Worm (Caenorhabditis elegans) whole organism, late embryonic: Measurements from ENCODE around the gene T25B2.2.

Source experiments
- C08G9.2 ChIP-seq: sonication (generic microtip); optimal IDR thresholded peaks from 2 replicates; lab custom pipeline; 2016; ENCODE audit warnings: mild to moderate bottlenecking, missing genetic modification characterization, moderate library complexity, missing compliant biosample characterization
- C38D4.7 ChIP-seq: fragments of 200-800 bp; sonication (Bioruptor generic); optimal IDR thresholded peaks from 2 replicates; lab custom pipeline; 2018; ENCODE audit warnings: mild to moderate bottlenecking, missing genetic modification characterization, moderate library complexity, missing compliant biosample characterization
- F13H6.1 ChIP-seq: sonication (generic microtip); optimal IDR thresholded peaks from 2 replicates; lab custom pipeline; 2016; ENCODE audit warnings: missing genetic modification characterization, missing compliant biosample characterization
- K02D7.2 ChIP-seq: sonication (generic microtip); optimal IDR thresholded peaks from 2 replicates; lab custom pipeline; 2017; ENCODE audit warnings: mild to moderate bottlenecking, missing genetic modification characterization, missing compliant biosample characterization
- K09A11.1 ChIP-seq: sonication (generic microtip); optimal IDR thresholded peaks from 2 replicates; lab custom pipeline; 2017; ENCODE audit warnings: antibody characterized with exemption, mild to moderate bottlenecking, missing genetic modification characterization, missing compliant biosample characterization; ENCODE audit not compliant: insufficient read depth
- ama-1 ChIP-seq: fragments of 150-350 bp; optimal IDR thresholded peaks from 2 replicates; lab custom pipeline; 2014
- ceh-14 ChIP-seq: sonication (generic microtip); optimal IDR thresholded peaks from 2 replicates; lab custom pipeline; 2016; ENCODE audit warnings: missing genotype, missing genetic modification characterization, missing compliant biosample characterization
- ceh-18 ChIP-seq: sonication (generic microtip); optimal IDR thresholded peaks from 2 replicates; lab custom pipeline; 2016; ENCODE audit warnings: missing genetic modification characterization, missing compliant biosample characterization
- ceh-19 ChIP-seq: fragments of 200-800 bp; sonication (Bioruptor generic); optimal IDR thresholded peaks from 2 replicates; lab custom pipeline; 2018; ENCODE audit warnings: mild to moderate bottlenecking, missing genetic modification characterization, missing compliant biosample characterization
- ceh-2 ChIP-seq: sonication (generic microtip); optimal IDR thresholded peaks from 2 replicates; lab custom pipeline; 2016; ENCODE audit warnings: missing genotype, missing genetic modification characterization, missing compliant biosample characterization
- ceh-24 ChIP-seq: sonication (generic microtip); optimal IDR thresholded peaks from 2 replicates; lab custom pipeline; 2016; ENCODE audit warnings: mild to moderate bottlenecking, missing genetic modification characterization, missing compliant biosample characterization
- ceh-31 ChIP-seq: sonication (generic microtip); optimal IDR thresholded peaks from 2 replicates; lab custom pipeline; 2016; ENCODE audit warnings: missing genetic modification characterization, missing compliant biosample characterization
- ceh-45 ChIP-seq: fragments of 200-800 bp; sonication (Bioruptor generic); IDR thresholded peaks from 2 replicates; pipeline ENCODE4 v1.3.6; 2022; ENCODE audit warnings: missing genetic modification reagents, missing genetic modification characterization, missing compliant biosample characterization
- dve-1 ChIP-seq: sonication (generic microtip); optimal IDR thresholded peaks from 2 replicates; lab custom pipeline; 2017; ENCODE audit warnings: antibody characterized with exemption, mild to moderate bottlenecking, missing genetic modification characterization, missing compliant biosample characterization
- elt-2 ChIP-seq: sonication (generic microtip); optimal IDR thresholded peaks from 2 replicates; lab custom pipeline; 2016; ENCODE audit warnings: missing genetic modification reagents, missing genetic modification characterization, missing compliant biosample characterization
- ets-4 ChIP-seq: sonication (generic microtip); optimal IDR thresholded peaks from 2 replicates; lab custom pipeline; 2016; ENCODE audit warnings: missing genetic modification characterization, missing compliant biosample characterization
- eyg-1 ChIP-seq: sonication (generic microtip); optimal IDR thresholded peaks from 2 replicates; lab custom pipeline; 2016; ENCODE audit warnings: missing genotype, missing genetic modification characterization, missing compliant biosample characterization
- fax-1 ChIP-seq: sonication (generic microtip); optimal IDR thresholded peaks from 2 replicates; lab custom pipeline; 2016; ENCODE audit warnings: missing genotype, missing genetic modification characterization, missing compliant biosample characterization
- fkh-10 ChIP-seq: fragments of 150-350 bp; optimal IDR thresholded peaks from 2 replicates; lab custom pipeline; 2014; ENCODE audit warnings: missing biosample characterization, missing genetic modification reagents, missing genetic modification characterization
- hlh-13 ChIP-seq: fragments of 200-800 bp; sonication (Bioruptor generic); optimal IDR thresholded peaks from 2 replicates; lab custom pipeline; 2018; ENCODE audit warnings: mild to moderate bottlenecking, missing genetic modification characterization, missing compliant biosample characterization
- hlh-15 ChIP-seq: sonication (generic microtip); optimal IDR thresholded peaks from 2 replicates; lab custom pipeline; 2016; ENCODE audit warnings: missing genetic modification characterization, missing compliant biosample characterization
- hlh-6 ChIP-seq: sonication (generic microtip); optimal IDR thresholded peaks from 2 replicates; lab custom pipeline; 2016; ENCODE audit warnings: missing genotype, missing genetic modification characterization, missing compliant biosample characterization
- hlh-8 ChIP-seq: sonication (generic microtip); optimal IDR thresholded peaks from 2 replicates; lab custom pipeline; 2016; ENCODE audit warnings: missing genotype, missing genetic modification characterization, missing compliant biosample characterization
- lim-6 ChIP-seq: sonication (generic microtip); optimal IDR thresholded peaks from 2 replicates; lab custom pipeline; 2016; ENCODE audit warnings: missing genetic modification characterization, missing compliant biosample characterization
- lin-11 ChIP-seq: fragments of 200-800 bp; sonication (Bioruptor generic); optimal IDR thresholded peaks from 2 replicates; lab custom pipeline; 2018; ENCODE audit warnings: mild to moderate bottlenecking, missing genetic modification characterization, missing compliant biosample characterization
- madf-2 ChIP-seq: sonication (generic microtip); optimal IDR thresholded peaks from 2 replicates; lab custom pipeline; 2017; ENCODE audit warnings: missing genetic modification characterization, missing compliant biosample characterization
- mec-3 ChIP-seq: sonication (generic microtip); optimal IDR thresholded peaks from 2 replicates; lab custom pipeline; 2016; ENCODE audit warnings: borderline replicate concordance, missing genetic modification characterization, missing compliant biosample characterization
- nfya-1 ChIP-seq: sonication (generic microtip); optimal IDR thresholded peaks from 2 replicates; lab custom pipeline; 2017; ENCODE audit warnings: missing genetic modification characterization, mild to moderate bottlenecking, missing compliant biosample characterization, antibody characterized with exemption, moderate library complexity
- nhr-232 ChIP-seq: sonication (generic microtip); optimal IDR thresholded peaks from 2 replicates; lab custom pipeline; 2016; ENCODE audit warnings: missing genetic modification characterization, missing compliant biosample characterization
- npax-4 ChIP-seq: sonication (generic microtip); optimal IDR thresholded peaks from 2 replicates; lab custom pipeline; 2016; ENCODE audit warnings: missing genetic modification characterization, missing compliant biosample characterization
- pag-3 ChIP-seq: sonication (generic microtip); optimal IDR thresholded peaks from 2 replicates; lab custom pipeline; 2016; ENCODE audit warnings: missing compliant biosample characterization, missing genetic modification characterization, borderline replicate concordance
- pat-9 ChIP-seq: fragments of 200-800 bp; sonication (Bioruptor generic); optimal IDR thresholded peaks from 2 replicates; lab custom pipeline; 2018; ENCODE audit warnings: mild to moderate bottlenecking, missing genetic modification characterization, moderate library complexity, missing compliant biosample characterization
- pax-1 ChIP-seq: fragments of 150-350 bp; optimal IDR thresholded peaks from 2 replicates; lab custom pipeline; 2014; ENCODE audit warnings: missing biosample characterization, missing genetic modification characterization
- pha-4 ChIP-seq: fragments of 150-350 bp; optimal IDR thresholded peaks from 2 replicates; lab custom pipeline; 2018; ENCODE audit warnings: missing biosample characterization, missing genetic modification reagents, missing genetic modification characterization
- pqm-1 ChIP-seq: sonication (generic microtip); optimal IDR thresholded peaks from 2 replicates; lab custom pipeline; 2016; ENCODE audit warnings: missing genetic modification characterization, missing compliant biosample characterization
- pros-1 ChIP-seq: fragments of 150-350 bp; optimal IDR thresholded peaks from 2 replicates; lab custom pipeline; 2014; ENCODE audit warnings: missing biosample characterization, missing genetic modification reagents, missing genetic modification characterization
- ref-2 ChIP-seq: sonication (generic microtip); optimal IDR thresholded peaks from 2 replicates; lab custom pipeline; 2016; ENCODE audit warnings: missing genetic modification characterization, missing compliant biosample characterization
- rnt-1 ChIP-seq: sonication (generic microtip); optimal IDR thresholded peaks from 2 replicates; lab custom pipeline; 2016; ENCODE audit warnings: missing genetic modification characterization, missing compliant biosample characterization
- sox-2 ChIP-seq: fragments of 200-800 bp; sonication (Bioruptor generic); IDR thresholded peaks from 2 replicates; pipeline ENCODE4 v1.3.6; 2022; ENCODE audit warnings: missing genetic modification reagents, missing genetic modification characterization, missing compliant biosample characterization
- sox-4 ChIP-seq: sonication (generic microtip); optimal IDR thresholded peaks from 2 replicates; lab custom pipeline; 2017; ENCODE audit warnings: mild to moderate bottlenecking, missing genetic modification characterization, inconsistent platforms, missing compliant biosample characterization
- syd-9 ChIP-seq: sonication (generic microtip); optimal IDR thresholded peaks from 2 replicates; lab custom pipeline; 2016; ENCODE audit warnings: mild to moderate bottlenecking, missing genetic modification characterization, moderate library complexity, missing compliant biosample characterization
- tbx-2 ChIP-seq: sonication (generic microtip); optimal IDR thresholded peaks from 2 replicates; lab custom pipeline; 2016; ENCODE audit warnings: missing genetic modification characterization, missing compliant biosample characterization
- tbx-7 ChIP-seq: sonication (generic microtip); optimal IDR thresholded peaks from 2 replicates; lab custom pipeline; 2016; ENCODE audit warnings: missing genotype, missing genetic modification characterization, missing compliant biosample characterization
- ttx-3 ChIP-seq: sonication (generic microtip); optimal IDR thresholded peaks from 2 replicates; lab custom pipeline; 2016; ENCODE audit warnings: missing genetic modification reagents, missing genetic modification characterization, missing compliant biosample characterization
- unc-3 ChIP-seq, 2 experiments: fragments of 200-800 bp in 1 of 2; sonication (Bioruptor generic) in 1 of 2; sonication (generic microtip) in 1 of 2; conservative IDR thresholded peaks in 1 of 2; optimal IDR thresholded peaks in 1 of 2; 2 replicates each; pipeline versions ENCODE4 v1.3.6 to Lab custom; 2016 to 2022; ENCODE audit warnings: missing compliant biosample characterization in 2 of 2, missing genetic modification characterization in 2 of 2, missing genetic modification reagents in 1 of 2
- unc-55 ChIP-seq: sonication (generic microtip); optimal IDR thresholded peaks from 2 replicates; lab custom pipeline; 2017; ENCODE audit warnings: missing biosample characterization, missing genetic modification reagents, missing genetic modification characterization
- zip-5 ChIP-seq: sonication (generic microtip); optimal IDR thresholded peaks from 2 replicates; lab custom pipeline; 2016; ENCODE audit warnings: missing genetic modification characterization, missing compliant biosample characterization

T25B2.2 gene

DNA sequence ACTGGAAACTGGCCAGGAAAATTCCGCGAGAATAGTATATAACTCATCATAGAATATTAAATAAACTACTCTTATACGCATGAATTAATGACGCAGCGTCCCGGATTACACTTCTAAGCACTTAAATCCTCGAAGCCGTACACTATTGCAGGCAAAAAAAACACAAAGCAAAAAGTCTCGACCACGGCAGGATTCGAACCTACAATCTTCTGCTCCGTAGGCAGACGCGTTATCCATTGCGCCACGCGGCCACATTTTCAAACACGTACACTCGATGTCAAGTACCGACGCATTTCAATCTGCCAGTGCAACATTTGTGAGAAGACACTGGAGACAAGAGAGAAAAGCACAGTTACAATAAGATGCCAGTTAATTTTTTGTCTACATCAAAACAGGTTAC, 50.4 kb downstream of the T25B2.2 start (continued):
- TF ChIP-seq nfya-1 (tag; lab: Kevin White, UChicago) = no peak
- TF ChIP-seq ceh-18 (tag; lab: Kevin White, UChicago) = peak; percentile 61
- no peak for TF ChIP-seq tbx-7 (tag; lab: Kevin White, UChicago)
- TF ChIP-seq hlh-6 (tag; lab: Kevin White, UChicago) = no peak
- no peak for TF ChIP-seq pqm-1
- TF ChIP-seq unc-55 (GFP tag; lab: Kevin White, UChicago) = no peak
- TF ChIP-seq eyg-1 (tag; lab: Kevin White, UChicago) = no peak
- no peak for TF ChIP-seq K09A11.1
- no peak for TF ChIP-seq fkh-10 (GFP tag; lab: Kevin White, UChicago)
- peak; percentile 47 for TF ChIP-seq madf-2 (tag; lab: Kevin White, UChicago)
- TF ChIP-seq rnt-1 (tag; lab: Kevin White, UChicago) = no peak
- TF ChIP-seq fax-1 (tag; lab: Kevin White, UChicago) = peak; percentile 48
- TF ChIP-seq hlh-15 (tag; lab: Kevin White, UChicago) = peak; percentile 35
- TF ChIP-seq zip-5 (tag; lab: Kevin White, UChicago) = no peak
- TF ChIP-seq pag-3 = no peak
- TF ChIP-seq F13H6.1 (tag; lab: Kevin White, UChicago) = peak; percentile 13
- TF ChIP-seq pha-4 (tag; lab: Kevin White, UChicago) = no peak
- TF ChIP-seq ttx-3 (tag; lab: Kevin White, UChicago) = peak; percentile 22
- peak; percentile 45 for TF ChIP-seq ceh-14 (tag; lab: Kevin White, UChicago)
- peak; percentile 4 for TF ChIP-seq ceh-24 (tag; lab: Kevin White, UChicago)
- peak; percentile 63 for TF ChIP-seq dve-1 (tag; lab: Kevin White, UChicago)
- no peak for TF ChIP-seq ceh-19 (GFP tag; lab: Kevin White, UChicago)
- TF ChIP-seq unc-3 (GFP tag; conservative IDR thresholded peaks at IDR 0.05; lab: Robert Waterston, UW) = 0 out of 2 replicates have a peak, but pooled peaks have one; percentile 18
- no peak for TF ChIP-seq unc-3 (tag; optimal IDR thresholded peaks at IDR 0.05; lab: Kevin White, UChicago)
- no peak for TF ChIP-seq nhr-232 (tag; lab: Kevin White, UChicago)
- peak; percentile 50 for TF ChIP-seq C38D4.7 (GFP tag; lab: Kevin White, UChicago)
- TF ChIP-seq npax-4 = no peak
- TF ChIP-seq lin-11 (tag; lab: Kevin White, UChicago) = peak; percentile 35
- no peak for TF ChIP-seq pax-1 (tag; lab: Kevin White, UChicago)
- TF ChIP-seq K02D7.2 = no peak
- no peak for TF ChIP-seq pros-1 (tag; lab: Kevin White, UChicago)
- TF ChIP-seq hlh-8 (tag; lab: Kevin White, UChicago) = no peak
- peak; percentile 36 for TF ChIP-seq elt-2 (tag; lab: Kevin White, UChicago)
- no peak for TF ChIP-seq ets-4
- TF ChIP-seq C08G9.2 (tag; lab: Kevin White, UChicago) = peak; percentile 52
- peak; percentile 42 for TF ChIP-seq ref-2 (tag; lab: Kevin White, UChicago)
- peak; percentile 12 for TF ChIP-seq pat-9
- TF ChIP-seq mec-3 (tag; lab: Kevin White, UChicago) = no peak
- TF ChIP-seq ama-1 (lab: Kevin White, UChicago) = no peak
- peak; percentile 35 for TF ChIP-seq hlh-13 (GFP tag; lab: Kevin White, UChicago)
- no peak for TF ChIP-seq ceh-2 (tag; lab: Kevin White, UChicago)
- TF ChIP-seq sox-4 = no peak
- peak; percentile 36 for TF ChIP-seq tbx-2
- peak; percentile 53; the same call in 1 of the 2 replicates for TF ChIP-seq ceh-45 (GFP tag; lab: Robert Waterston, UW)
- TF ChIP-seq lim-6 (tag; lab: Kevin White, UChicago) = no peak
- peak; percentile 52 for TF ChIP-seq syd-9 (tag; lab: Kevin White, UChicago)
- no peak for TF ChIP-seq sox-2
- TF ChIP-seq ceh-31 = no peak
